Fruit fly (Drosophila melanogaster) whole organism, pupa: Measurements from ENCODE around the gene Best2.
A peak's percentile ranks its signal among the peaks of the same experiment; 100 is the strongest.

Experiments used
- CG10348 ChIP-seq: fragments of 200-800 bp; sonication (Bioruptor generic); IDR thresholded peaks from 2 replicates; pipeline ENCODE4 v1.3.6; 2022; ENCODE audit warnings: missing biosample characterization, missing genetic modification characterization
- CG13204 ChIP-seq: fragments of 200-800 bp; sonication (Bioruptor generic); optimal IDR thresholded peaks from 2 replicates; lab custom pipeline; 2018; ENCODE audit warnings: missing biosample characterization, mild to moderate bottlenecking, missing genetic modification characterization, moderate library complexity
- CG14655 ChIP-seq: fragments of 200-800 bp; sonication (Bioruptor generic); optimal IDR thresholded peaks from 3 replicates; lab custom pipeline; 2017; ENCODE audit warnings: mild to moderate bottlenecking, missing biosample characterization, missing genetic modification reagents, missing genetic modification characterization
- CG15710 ChIP-seq: fragments of 200-800 bp; sonication (Bioruptor generic); optimal IDR thresholded peaks from 2 replicates; lab custom pipeline; 2018; ENCODE audit warnings: missing biosample characterization, mild to moderate bottlenecking, missing genetic modification characterization, moderate library complexity
- CG32121 ChIP-seq: fragments of 200-800 bp; sonication (Bioruptor generic); IDR thresholded peaks from 2 replicates; pipeline ENCODE4 v1.3.6; 2022; ENCODE audit warnings: missing biosample characterization, missing genetic modification characterization
- CG4496 ChIP-seq: fragments of 200-800 bp; sonication (Bioruptor generic); IDR thresholded peaks from 3 replicates; pipeline ENCODE4 v1.3.6; 2022; ENCODE audit warnings: missing biosample characterization, missing genetic modification characterization
- CG8159 ChIP-seq: fragments of 200-800 bp; sonication (Bioruptor generic); optimal IDR thresholded peaks from 3 replicates; lab custom pipeline; 2018; ENCODE audit warnings: missing biosample characterization, mild to moderate bottlenecking, missing genetic modification characterization, moderate library complexity
- CG9948 ChIP-seq: fragments of 200-800 bp; sonication (Bioruptor generic); optimal IDR thresholded peaks from 2 replicates; lab custom pipeline; 2018; ENCODE audit warnings: missing biosample characterization, mild to moderate bottlenecking, missing genetic modification characterization, moderate library complexity
- EcR ChIP-seq: fragments of 200-800 bp; sonication (Bioruptor generic); optimal IDR thresholded peaks from 3 replicates; lab custom pipeline; 2019; ENCODE audit warnings: missing biosample characterization, missing genetic modification characterization, mild to moderate bottlenecking, moderate library complexity, missing genetic modification reagents
- Pif1A ChIP-seq: fragments of 200-800 bp; sonication (Bioruptor generic); optimal IDR thresholded peaks from 3 replicates; lab custom pipeline; 2016; ENCODE audit warnings: missing biosample characterization, missing genetic modification characterization
- Snoo ChIP-seq: fragments of 200-800 bp; sonication (Bioruptor generic); optimal IDR thresholded peaks from 3 replicates; lab custom pipeline; 2017; ENCODE audit warnings: missing biosample characterization, mild to moderate bottlenecking, missing genetic modification characterization, inconsistent platforms
- fd96Ca ChIP-seq: fragments of 200-800 bp; sonication (Bioruptor generic); IDR thresholded peaks from 3 replicates; pipeline ENCODE4 v1.3.6; 2022; ENCODE audit warnings: missing biosample characterization, missing genetic modification characterization
- rn ChIP-seq: fragments of 200-800 bp; sonication (Bioruptor generic); IDR thresholded peaks from 2 replicates; pipeline ENCODE4 v1.3.6; 2022; ENCODE audit warnings: missing biosample characterization, missing genetic modification characterization

Gene Best2

DNA sequence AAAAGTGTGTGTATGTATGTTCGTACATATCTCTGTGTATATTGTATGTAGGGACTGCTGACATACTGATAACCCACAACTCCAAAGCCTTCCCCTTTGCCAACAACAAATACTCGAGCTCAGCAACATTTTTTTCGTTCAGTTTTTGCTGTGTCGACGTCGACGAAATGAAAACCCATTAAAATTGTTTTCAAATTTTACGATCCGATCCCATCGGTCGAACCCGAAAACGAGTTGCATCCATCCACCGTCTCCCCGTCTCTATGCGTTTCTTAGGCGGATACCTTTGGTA, 39.7 kb downstream of the Best2 start:
- TF ChIP-seq CG32121 (no peak), rn (GFP tag; lab: Robert Waterston, UW) (no peak), CG4496 (GFP tag; lab: Robert Waterston, UW) (no peak), CG10348 (GFP tag; lab: Robert Waterston, UW) (no peak), CG14655 (no peak)

DNA sequence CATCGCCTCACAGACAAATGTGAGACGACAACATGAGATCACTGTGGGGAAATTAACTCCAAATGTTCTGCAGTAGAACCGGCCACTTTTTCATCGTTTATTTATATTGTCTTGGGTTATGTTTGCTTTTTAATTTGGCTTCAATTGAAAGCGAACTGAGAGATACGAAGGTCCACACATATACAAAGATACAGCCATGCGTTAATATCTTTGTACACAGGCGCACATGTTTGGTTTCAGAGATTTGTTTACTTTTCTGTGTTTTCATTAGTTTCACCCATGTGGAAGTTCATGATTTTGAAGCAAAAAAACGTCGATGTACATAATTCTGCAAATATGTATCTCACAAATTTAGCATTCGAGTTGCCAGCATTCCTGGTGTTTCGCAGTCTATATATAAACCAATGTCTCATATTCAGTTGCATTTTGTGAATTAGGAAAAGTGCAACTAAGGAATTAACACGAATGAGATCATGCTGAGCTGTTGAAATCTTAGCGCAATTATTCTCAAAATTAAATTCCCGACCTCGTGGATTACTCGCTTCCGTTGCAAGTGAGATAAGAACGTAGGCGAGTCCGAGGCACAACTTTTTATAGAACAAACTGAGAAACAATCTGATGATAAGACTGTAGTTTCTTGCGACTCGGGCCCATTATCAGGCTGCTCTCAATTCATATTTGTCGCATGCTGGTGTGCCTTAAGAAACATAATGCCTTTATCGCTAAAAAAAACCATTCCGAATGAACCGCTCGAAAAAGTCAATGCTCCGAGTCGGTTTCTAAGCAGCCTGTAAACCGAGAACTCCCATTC, 40.3 kb downstream of the Best2 start:
- TF ChIP-seq CG8159 (tag; lab: Kevin White, UChicago) (no peak), CG15710 (tag; lab: Kevin White, UChicago) (no peak), EcR (peak; percentile 52), CG10348 (GFP tag; lab: Robert Waterston, UW) (no peak)

DNA sequence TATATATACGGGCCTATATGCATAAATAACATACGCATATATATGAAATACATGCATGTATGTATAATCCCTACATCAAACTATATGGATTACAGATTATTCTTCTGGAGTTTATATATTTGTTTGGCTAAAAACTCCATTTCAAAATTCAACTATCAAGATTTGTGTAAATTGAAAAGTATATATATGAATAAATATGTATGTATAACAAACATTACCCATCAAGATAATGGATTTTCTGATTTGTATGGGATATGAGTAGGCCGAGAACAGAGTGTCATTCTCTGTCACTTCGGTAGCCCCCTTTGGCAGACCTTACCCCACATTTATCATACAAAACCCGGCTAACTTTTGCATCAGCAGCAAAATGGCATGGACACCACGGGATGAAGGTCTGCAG, 56.3 kb downstream of the Best2 start, which contains the start of gene CG8219:
CG8219 (plus strand) TSS at position 301 of the 400 bp plus-strand sequence.
- TF ChIP-seq Pif1A (GFP tag; lab: Kevin White, UChicago) (no peak), CG13204 (GFP tag; lab: Kevin White, UChicago) (no peak), fd96Ca (GFP tag; lab: Robert Waterston, UW) (no peak), CG4496 (GFP tag; lab: Robert Waterston, UW) (no peak), CG10348 (GFP tag; lab: Robert Waterston, UW) (no peak), CG14655 (no peak), Snoo (tag; lab: Kevin White, UChicago) (no peak), CG8159 (tag; lab: Kevin White, UChicago) (no peak), CG9948 (tag; lab: Kevin White, UChicago) (no peak)
